Worm (Caenorhabditis elegans) whole organism, L1 larva: ENCODE measurements around the gene C08F11.13.

Experiments used
- alr-1 ChIP-seq: fragments of 200-800 bp; sonication (Bioruptor generic); optimal IDR thresholded peaks from 2 replicates; lab custom pipeline; 2018; ENCODE audit warnings: borderline replicate concordance, mild to moderate bottlenecking, missing genetic modification characterization, missing compliant biosample characterization
- ama-1 ChIP-seq: fragments of 150-350 bp; optimal IDR thresholded peaks from 2 replicates; lab custom pipeline; 2014
- blmp-1 ChIP-seq: fragments of 150-350 bp; optimal IDR thresholded peaks from 2 replicates; lab custom pipeline; 2014; ENCODE audit warnings: missing biosample characterization, missing genetic modification characterization
- isw-1 ChIP-seq: fragments of 200-800 bp; sonication (Bioruptor generic); IDR thresholded peaks from 2 replicates; pipeline ENCODE4 v1.3.6; 2022; ENCODE audit warnings: missing genetic modification characterization, missing compliant biosample characterization
- lin-15B ChIP-seq: fragments of 150-350 bp; sonication (generic microtip); optimal IDR thresholded peaks from 3 replicates; lab custom pipeline; 2014; ENCODE audit warnings: missing biosample characterization, missing genetic modification characterization
- sup-37 ChIP-seq: fragments of 200-800 bp; sonication (Bioruptor generic); optimal IDR thresholded peaks from 2 replicates; lab custom pipeline; 2018; ENCODE audit warnings: mild to moderate bottlenecking, missing genetic modification characterization, missing compliant biosample characterization
- tbx-2 ChIP-seq: sonication (generic microtip); optimal IDR thresholded peaks from 2 replicates; lab custom pipeline; 2016; ENCODE audit warnings: missing genetic modification characterization, missing compliant biosample characterization
- unc-62 ChIP-seq: fragments of 150-350 bp; optimal IDR thresholded peaks from 2 replicates; lab custom pipeline; 2014; ENCODE audit warnings: missing biosample characterization, missing genetic modification reagents, missing genetic modification characterization

- no peak for TF ChIP-seq ama-1 (lab: Kevin White, UChicago)
- no peak for TF ChIP-seq lin-15B
- no peak for TF ChIP-seq tbx-2 (tag; lab: Kevin White, UChicago)
- TF ChIP-seq blmp-1 (tag; lab: Kevin White, UChicago): no peak
- TF ChIP-seq unc-62: no peak
- TF ChIP-seq sup-37 (GFP tag; lab: Kevin White, UChicago): no peak
- TF ChIP-seq isw-1 (GFP tag; lab: Robert Waterston, UW): no peak
- no peak for TF ChIP-seq alr-1 (tag; lab: Kevin White, UChicago)
These were observed 50.7 kb downstream of the C08F11.13 start for ce11 chrIV:13559020-13559419.
